Fruit fly (Drosophila melanogaster) whole organism, embryonic: Measurements from ENCODE around the gene CG42781.

Experiments used
- Ada2b ChIP-seq: fragments of 200-800 bp; sonication (Bioruptor generic); IDR thresholded peaks from 2 replicates; pipeline ENCODE4 v1.3.6; 2022; ENCODE audit warnings: missing biosample characterization, missing genetic modification characterization
- B-H2 ChIP-seq: fragments of 200-800 bp; sonication (Bioruptor generic); optimal IDR thresholded peaks from 2 replicates; lab custom pipeline; 2018; ENCODE audit warnings: missing biosample characterization, mild to moderate bottlenecking, missing genetic modification characterization
- CG10209 ChIP-seq: fragments of 200-800 bp; sonication (Bioruptor generic); optimal IDR thresholded peaks from 3 replicates; lab custom pipeline; 2017; ENCODE audit warnings: missing biosample characterization, mild to moderate bottlenecking, missing genetic modification characterization, missing genetic modification reagents
- CG10543 ChIP-seq: fragments of 200-800 bp; sonication (Bioruptor generic); optimal IDR thresholded peaks from 3 replicates; lab custom pipeline; 2017; ENCODE audit warnings: missing biosample characterization, mild to moderate bottlenecking, missing genetic modification characterization, moderate library complexity
- CG11504 ChIP-seq: fragments of 200-800 bp; sonication (Bioruptor generic); optimal IDR thresholded peaks from 3 replicates; lab custom pipeline; 2019; ENCODE audit warnings: missing biosample characterization, mild to moderate bottlenecking, missing genetic modification characterization, moderate library complexity
- CG11560 ChIP-seq: fragments of 200-800 bp; sonication (Bioruptor generic); IDR thresholded peaks from 3 replicates; pipeline ENCODE4 v1.3.6; 2022; ENCODE audit warnings: missing biosample characterization, missing genetic modification characterization
- CG12659 ChIP-seq: fragments of 200-800 bp; sonication (Bioruptor generic); optimal IDR thresholded peaks from 3 replicates; lab custom pipeline; 2017; ENCODE audit warnings: mild to moderate bottlenecking, missing biosample characterization, missing genetic modification reagents, missing genetic modification characterization
- CG16813 ChIP-seq: fragments of 200-800 bp; sonication (Bioruptor generic); IDR thresholded peaks from 3 replicates; pipeline ENCODE4 v1.3.6; 2022; ENCODE audit warnings: missing biosample characterization, missing genetic modification characterization; ENCODE audit not compliant: partially characterized antibody
- CG17186 ChIP-seq: fragments of 200-800 bp; sonication (Bioruptor generic); optimal IDR thresholded peaks from 3 replicates; lab custom pipeline; 2017; ENCODE audit warnings: missing biosample characterization, missing genetic modification reagents, missing genetic modification characterization
- CG2129 ChIP-seq: fragments of 200-800 bp; sonication (Bioruptor generic); IDR thresholded peaks from 2 replicates; pipeline ENCODE4 v1.3.6; 2022; ENCODE audit warnings: missing biosample characterization, missing genetic modification characterization; ENCODE audit not compliant: partially characterized antibody
- CG31388 ChIP-seq: fragments of 200-800 bp; sonication (Bioruptor generic); optimal IDR thresholded peaks from 2 replicates; lab custom pipeline; 2016; ENCODE audit warnings: missing biosample characterization, missing genetic modification characterization
- CG3163 ChIP-seq: fragments of 200-800 bp; sonication (Bioruptor generic); optimal IDR thresholded peaks from 3 replicates; lab custom pipeline; 2016; ENCODE audit warnings: missing biosample characterization, missing genetic modification characterization
- CG34376 ChIP-seq: fragments of 200-800 bp; sonication (Bioruptor generic); optimal IDR thresholded peaks from 2 replicates; lab custom pipeline; 2018; ENCODE audit warnings: missing biosample characterization, mild to moderate bottlenecking, missing genetic modification characterization
- CG3726 ChIP-seq: fragments of 200-800 bp; sonication (Bioruptor generic); IDR thresholded peaks from 3 replicates; pipeline ENCODE4, ENCODE4 v1.3.6; 2022; ENCODE audit warnings: missing biosample characterization, missing genetic modification characterization
- CG4424 ChIP-seq: fragments of 200-800 bp; sonication (Bioruptor generic); optimal IDR thresholded peaks from 3 replicates; lab custom pipeline; 2016; ENCODE audit warnings: missing biosample characterization, missing genetic modification characterization
- CG4617 ChIP-seq: fragments of 200-800 bp; sonication (Bioruptor generic); optimal IDR thresholded peaks from 3 replicates; lab custom pipeline; 2016; ENCODE audit warnings: missing biosample characterization, missing genetic modification characterization, borderline replicate concordance
- CG4730 ChIP-seq: fragments of 200-800 bp; sonication (Bioruptor generic); IDR thresholded peaks from 2 replicates; pipeline ENCODE4 v1.3.6; 2022; ENCODE audit warnings: missing biosample characterization, missing genetic modification characterization
- CG5245 ChIP-seq: fragments of 200-800 bp; sonication (Bioruptor generic); optimal IDR thresholded peaks from 3 replicates; lab custom pipeline; 2016; ENCODE audit warnings: missing biosample characterization, missing genetic modification characterization
- CG9932 ChIP-seq: fragments of 200-800 bp; sonication (Bioruptor generic); IDR thresholded peaks from 2 replicates; pipeline ENCODE4 v1.3.6; 2022; ENCODE audit warnings: missing biosample characterization, missing genetic modification characterization
- Dip2 ChIP-seq: fragments of 200-800 bp; sonication (Bioruptor generic); IDR thresholded peaks from 2 replicates; pipeline ENCODE4 v1.3.6; 2022; ENCODE audit warnings: missing biosample characterization, missing genetic modification characterization
- Elba2 ChIP-seq: fragments of 200-800 bp; sonication (Bioruptor generic); optimal IDR thresholded peaks from 3 replicates; lab custom pipeline; 2016; ENCODE audit warnings: missing biosample characterization, missing genetic modification characterization
- Hr39 ChIP-seq: fragments of >200 bp; optimal IDR thresholded peaks from 2 replicates; lab custom pipeline; 2017
- Mad ChIP-seq: fragments of 200-800 bp; sonication (Bioruptor generic); optimal IDR thresholded peaks from 2 replicates; lab custom pipeline; 2016; ENCODE audit warnings: missing biosample characterization, missing genetic modification characterization
- Mes4 ChIP-seq: fragments of 200-800 bp; sonication (Bioruptor generic); optimal IDR thresholded peaks from 2 replicates; lab custom pipeline; 2016; ENCODE audit warnings: missing biosample characterization, missing genetic modification characterization
- Myb ChIP-seq: fragments of 200-800 bp; sonication (Bioruptor generic); optimal IDR thresholded peaks from 2 replicates; lab custom pipeline; 2016; ENCODE audit warnings: missing biosample characterization, missing genetic modification characterization
- Nf-YC ChIP-seq: fragments of 200-800 bp; optimal IDR thresholded peaks from 3 replicates; lab custom pipeline; 2019; ENCODE audit warnings: missing biosample characterization, mild to moderate bottlenecking, missing genetic modification characterization, moderate library complexity
- Ptx1 ChIP-seq: fragments of 200-800 bp; sonication (Bioruptor generic); IDR thresholded peaks from 2 replicates; pipeline ENCODE4 v1.3.6; 2022; ENCODE audit warnings: missing biosample characterization, missing genetic modification characterization
- Rfx ChIP-seq: fragments of 200-800 bp; sonication (Bioruptor generic); IDR thresholded peaks from 2 replicates; pipeline ENCODE4 v1.3.6; 2022; ENCODE audit warnings: missing biosample characterization, missing genetic modification characterization
- abd-A ChIP-seq: fragments of 200-800 bp; sonication (Bioruptor generic); optimal IDR thresholded peaks from 3 replicates; lab custom pipeline; 2019; ENCODE audit warnings: missing biosample characterization, mild to moderate bottlenecking, missing genetic modification characterization, moderate library complexity
- amos ChIP-seq: fragments of 200-800 bp; sonication (Bioruptor generic); IDR thresholded peaks from 2 replicates; pipeline ENCODE4 v1.3.6; 2022; ENCODE audit warnings: missing biosample characterization, missing genetic modification characterization; ENCODE audit not compliant: partially characterized antibody
- crc ChIP-seq: fragments of 200-800 bp; sonication (Bioruptor generic); optimal IDR thresholded peaks from 2 replicates; lab custom pipeline; 2016; ENCODE audit warnings: missing biosample characterization, missing genetic modification characterization
- da ChIP-seq: fragments of 200-800 bp; sonication (Bioruptor generic); optimal IDR thresholded peaks from 2 replicates; lab custom pipeline; 2016; ENCODE audit warnings: missing biosample characterization, missing genetic modification characterization
- dpn ChIP-seq, 2 experiments: fragments of 200-800 bp; sonication (Bioruptor generic); optimal IDR thresholded peaks; 3 replicates each; lab custom pipeline; 2016; ENCODE audit warnings: missing biosample characterization in 2 of 2, missing genetic modification characterization in 2 of 2
- emc ChIP-seq: fragments of 200-800 bp; sonication (Bioruptor generic); optimal IDR thresholded peaks from 2 replicates; lab custom pipeline; 2016; ENCODE audit warnings: missing biosample characterization, missing genetic modification characterization
- fd102C ChIP-seq: fragments of 200-800 bp; sonication (Bioruptor generic); optimal IDR thresholded peaks from 2 replicates; lab custom pipeline; 2018; ENCODE audit warnings: missing biosample characterization, mild to moderate bottlenecking, missing genetic modification characterization, moderate library complexity
- h ChIP-seq: fragments of >200 bp; optimal IDR thresholded peaks from 2 replicates; lab custom pipeline; 2017
- lbe ChIP-seq: fragments of 200-800 bp; sonication (Bioruptor generic); optimal IDR thresholded peaks from 2 replicates; lab custom pipeline; 2016; ENCODE audit warnings: missing biosample characterization, mild to moderate bottlenecking, missing genetic modification characterization
- mam ChIP-seq: fragments of 200-800 bp; sonication (Bioruptor generic); optimal IDR thresholded peaks from 3 replicates; lab custom pipeline; 2016; ENCODE audit warnings: missing biosample characterization, missing genetic modification characterization
- mirr ChIP-seq: fragments of 200-800 bp; sonication (Bioruptor generic); optimal IDR thresholded peaks from 3 replicates; lab custom pipeline; 2018; ENCODE audit warnings: missing biosample characterization, mild to moderate bottlenecking, missing genetic modification characterization
- nerfin-1 ChIP-seq: fragments of 200-800 bp; sonication (Bioruptor generic); optimal IDR thresholded peaks from 3 replicates; lab custom pipeline; 2019; ENCODE audit warnings: missing biosample characterization, mild to moderate bottlenecking, missing genetic modification characterization, moderate library complexity
- pfk ChIP-seq: fragments of 200-800 bp; sonication (Bioruptor generic); optimal IDR thresholded peaks from 2 replicates; lab custom pipeline; 2018; ENCODE audit warnings: missing biosample characterization, mild to moderate bottlenecking, missing genetic modification characterization, moderate library complexity
- slou ChIP-seq: fragments of 200-800 bp; sonication (Bioruptor generic); optimal IDR thresholded peaks from 3 replicates; lab custom pipeline; 2016; ENCODE audit warnings: missing biosample characterization, missing genetic modification characterization
- tap ChIP-seq: fragments of 200-800 bp; optimal IDR thresholded peaks from 3 replicates; lab custom pipeline; 2019; ENCODE audit warnings: missing biosample characterization, mild to moderate bottlenecking, missing genetic modification characterization, moderate library complexity
- ttk ChIP-seq: fragments of 200-800 bp; sonication (Bioruptor generic); IDR thresholded peaks from 2 replicates; pipeline ENCODE4 v2.1.2; 2022; ENCODE audit warnings: missing biosample characterization, missing genetic modification characterization
- wek ChIP-seq: fragments of 200-800 bp; sonication (Bioruptor generic); optimal IDR thresholded peaks from 3 replicates; lab custom pipeline; 2018; ENCODE audit warnings: missing biosample characterization, mild to moderate bottlenecking, missing genetic modification characterization, moderate library complexity
- zen2 ChIP-seq: fragments of 200-800 bp; sonication (Bioruptor generic); IDR thresholded peaks from 3 replicates; pipeline ENCODE4 v1.3.6; 2022; ENCODE audit warnings: missing biosample characterization, missing genetic modification characterization; ENCODE audit not compliant: partially characterized antibody

CG42781 gene

dm6 chrX:7336962-7337844 lies 45.6 kb downstream of the CG42781 start, which contains the start of gene CBP (continued):
- TF ChIP-seq B-H2 (GFP tag; lab: Kevin White, UChicago) (peak; percentile 85), fd102C (GFP tag; lab: Kevin White, UChicago) (peak; percentile 94), CG12659 (GFP tag; lab: Kevin White, UChicago) (peak; percentile 97), mam (peak; percentile 96), CG3726 (peak; percentile 95), mirr (peak; percentile 92), CG31388 (peak; percentile 95), amos (GFP tag; lab: Robert Waterston, UW) (no peak), zen2 (GFP tag; lab: Robert Waterston, UW) (no peak), dpn (GFP tag; optimal IDR thresholded peaks at IDR 0.05; lab: Kevin White, UChicago) (peak; percentile 97 to 98), CG17186 (peak; percentile 92), da (peak; percentile 97), slou (GFP tag; lab: Kevin White, UChicago) (peak; percentile 92), wek (GFP tag; lab: Kevin White, UChicago) (peak; percentile 93), Rfx (GFP tag; lab: Robert Waterston, UW) (peak; percentile 93), nerfin-1 (tag; lab: Kevin White, UChicago) (peak; percentile 96), Mes4 (GFP tag; lab: Kevin White, UChicago) (peak; percentile 98), Ada2b (GFP tag; lab: Robert Waterston, UW) (peak; percentile 93)
- TF ChIP-seq, all 482 proteins: peak for 443

- TF ChIP-seq CG31388 (peak; percentile 87), CG4617 (GFP tag; lab: Kevin White, UChicago) (peak; percentile 82), Myb (GFP tag; lab: Kevin White, UChicago) (peak; percentile 72), Mad (GFP tag; lab: Kevin White, UChicago) (peak; percentile 89), CG5245 (GFP tag; lab: Kevin White, UChicago) (peak; percentile 87), zen2 (GFP tag; lab: Robert Waterston, UW) (no peak), emc (GFP tag; lab: Kevin White, UChicago) (peak; percentile 42), pfk (GFP tag; lab: Kevin White, UChicago) (no peak), slou (GFP tag; lab: Kevin White, UChicago) (peak; percentile 29), abd-A (peak; percentile 16), Ptx1 (peak; percentile 90), CG2129 (GFP tag; lab: Robert Waterston, UW) (no peak), lbe (GFP tag; lab: Kevin White, UChicago) (no peak), Hr39 (lab: Kevin White, UChicago) (no peak), CG10209 (GFP tag; lab: Kevin White, UChicago) (peak; percentile 94), CG11560 (tag; lab: Robert Waterston, UW) (peak; percentile 60; the same call in 1 of the 3 replicates), CG4424 (GFP tag; lab: Kevin White, UChicago) (peak; percentile 93), h (no peak), Dip2 (GFP tag; lab: Robert Waterston, UW) (no peak), CG34376 (no peak), CG9932 (GFP tag; lab: Robert Waterston, UW) (peak; percentile 52), Elba2 (GFP tag; lab: Kevin White, UChicago) (no peak), CG11504 (tag; lab: Kevin White, UChicago) (peak; percentile 94), Nf-YC (tag; lab: Kevin White, UChicago) (peak; percentile 67), CG16813 (no peak), CG10543 (GFP tag; lab: Kevin White, UChicago) (peak; percentile 36), da (peak; percentile 84), tap (tag; lab: Kevin White, UChicago) (peak; percentile 92), CG3163 (GFP tag; lab: Kevin White, UChicago) (peak; percentile 56), ttk (GFP tag; lab: Robert Waterston, UW) (peak; percentile 79), CG4730 (GFP tag; lab: Robert Waterston, UW) (peak; percentile 72), crc (peak; percentile 86)
Measured at dm6 chrX:7336121-7336961, 46.4 kb downstream of the CG42781 start.
